Fruit fly (Drosophila melanogaster) S2 (cell line): ENCODE data around the gene Irp-1A.

Experiments used
- CG8478 ChIP-seq: fragments of >200 bp; optimal IDR thresholded peaks from 2 replicates; lab custom pipeline; 2018
- CTCF ChIP-seq, 2 experiments: fragments of >200 bp; optimal IDR thresholded peaks; 2 replicates each; lab custom pipeline; 2018

DNA sequence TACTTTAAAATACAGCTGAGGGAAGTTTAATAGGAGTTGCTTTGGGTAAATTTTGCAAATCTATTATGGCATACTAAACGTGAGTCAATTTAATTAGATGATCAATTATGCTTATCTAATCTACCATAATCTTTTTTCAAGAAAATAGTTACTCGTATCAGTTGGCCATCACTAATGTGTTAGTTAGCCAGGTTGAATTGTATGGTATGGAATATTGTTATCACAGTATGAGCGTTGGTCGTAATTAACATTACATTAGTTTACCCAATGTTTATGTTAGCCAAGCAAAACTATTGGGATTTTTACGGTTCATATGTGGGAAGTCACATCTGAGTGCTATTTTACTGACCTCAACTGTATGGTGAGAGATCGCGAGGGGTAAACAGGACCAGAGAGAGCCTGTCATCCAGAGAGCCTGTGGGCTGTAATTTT, 50.8 kb downstream of the Irp-1A start:
- TF ChIP-seq CTCF (optimal IDR thresholded peaks at IDR 0.05; lab: Kevin White, UChicago) (no peak), CG8478 (lab: Kevin White, UChicago) (no peak)
